Fruit fly (Drosophila melanogaster) whole organism, embryonic: ENCODE results near the gene CG5846.

Experiments
- Blimp-1 ChIP-seq: fragments of 200-800 bp; sonication (Bioruptor generic); optimal IDR thresholded peaks from 3 replicates; lab custom pipeline; 2018; ENCODE audit warnings: missing biosample characterization, missing genetic modification characterization, mild to moderate bottlenecking, moderate library complexity, missing genetic modification reagents
- C15 ChIP-seq: fragments of 200-800 bp; sonication (Bioruptor generic); IDR thresholded peaks from 3 replicates; pipeline ENCODE4 v1.3.6; 2022; ENCODE audit warnings: missing biosample characterization, missing genetic modification characterization
- CG10565 ChIP-seq: fragments of 200-800 bp; sonication (Bioruptor generic); optimal IDR thresholded peaks from 3 replicates; lab custom pipeline; 2016; ENCODE audit warnings: missing biosample characterization, mild to moderate bottlenecking, missing genetic modification characterization
- CG12236 ChIP-seq: fragments of 200-800 bp; sonication (Bioruptor generic); optimal IDR thresholded peaks from 2 replicates; lab custom pipeline; 2016; ENCODE audit warnings: missing biosample characterization, missing genetic modification characterization
- CG13424 ChIP-seq: fragments of 200-800 bp; sonication (Bioruptor generic); optimal IDR thresholded peaks from 2 replicates; lab custom pipeline; 2019; ENCODE audit warnings: missing biosample characterization, mild to moderate bottlenecking, missing genetic modification characterization, moderate library complexity
- CG14050 ChIP-seq: fragments of 200-800 bp; sonication (Bioruptor generic); IDR thresholded peaks from 3 replicates; pipeline ENCODE4 v1.3.6; 2022; ENCODE audit warnings: missing biosample characterization, missing genetic modification characterization
- CG14667 ChIP-seq: fragments of 200-800 bp; sonication (Bioruptor generic); IDR thresholded peaks from 2 replicates; pipeline ENCODE4 v1.3.6; 2022; ENCODE audit warnings: missing biosample characterization, missing genetic modification characterization
- CG15479 ChIP-seq: fragments of 200-800 bp; sonication (Bioruptor generic); optimal IDR thresholded peaks from 3 replicates; lab custom pipeline; 2019; ENCODE audit warnings: missing biosample characterization, mild to moderate bottlenecking, missing genetic modification characterization, moderate library complexity
- CG1602 ChIP-seq: fragments of 200-800 bp; sonication (Bioruptor generic); optimal IDR thresholded peaks from 3 replicates; lab custom pipeline; 2016; ENCODE audit warnings: missing biosample characterization, missing genetic modification characterization
- CG17612 ChIP-seq: fragments of 200-800 bp; sonication (Bioruptor generic); IDR thresholded peaks from 2 replicates; pipeline ENCODE4 v1.3.6; 2022; ENCODE audit warnings: missing biosample characterization, missing genetic modification characterization
- CG17829 ChIP-seq: fragments of 200-800 bp; optimal IDR thresholded peaks from 2 replicates; lab custom pipeline; 2019; ENCODE audit warnings: missing biosample characterization, mild to moderate bottlenecking, missing genetic modification characterization, moderate library complexity
- CG18619 ChIP-seq: fragments of 200-800 bp; sonication (Bioruptor generic); optimal IDR thresholded peaks from 3 replicates; lab custom pipeline; 2017; ENCODE audit warnings: missing biosample characterization, mild to moderate bottlenecking, missing genetic modification characterization
- CG3726 ChIP-seq: fragments of 200-800 bp; sonication (Bioruptor generic); IDR thresholded peaks from 3 replicates; pipeline ENCODE4, ENCODE4 v1.3.6; 2022; ENCODE audit warnings: missing biosample characterization, missing genetic modification characterization
- CG6683 ChIP-seq: fragments of 200-800 bp; sonication (Bioruptor generic); optimal IDR thresholded peaks from 2 replicates; lab custom pipeline; 2017; ENCODE audit warnings: missing biosample characterization, mild to moderate bottlenecking, missing genetic modification characterization, missing genetic modification reagents
- CG8388 ChIP-seq: fragments of 200-800 bp; sonication (Bioruptor generic); optimal IDR thresholded peaks from 2 replicates; lab custom pipeline; 2019; ENCODE audit warnings: missing biosample characterization, mild to moderate bottlenecking, missing genetic modification characterization, moderate library complexity
- CG9876 ChIP-seq: fragments of 200-800 bp; sonication (Bioruptor generic); optimal IDR thresholded peaks from 2 replicates; lab custom pipeline; 2016; ENCODE audit warnings: missing biosample characterization, missing genetic modification characterization
- CG9932 ChIP-seq: fragments of 200-800 bp; sonication (Bioruptor generic); IDR thresholded peaks from 2 replicates; pipeline ENCODE4 v1.3.6; 2022; ENCODE audit warnings: missing biosample characterization, missing genetic modification characterization
- Eip74EF ChIP-seq, 2 experiments: fragments of 200-800 bp in 1 of 2; fragments of >200 bp in 1 of 2; sonication (Bioruptor generic) in 1 of 2; optimal IDR thresholded peaks; 2 replicates each; lab custom pipeline; 2017 to 2019; ENCODE audit warnings: missing biosample characterization in 2 of 2, missing genetic modification characterization in 2 of 2, mild to moderate bottlenecking in 1 of 2, moderate library complexity in 1 of 2
- H15 ChIP-seq: fragments of 200-800 bp; sonication (Bioruptor generic); IDR thresholded peaks from 3 replicates; pipeline ENCODE4 v1.3.6; 2022; ENCODE audit warnings: missing biosample characterization, missing genetic modification characterization
- HLH54F ChIP-seq: fragments of 200-800 bp; sonication (Bioruptor generic); optimal IDR thresholded peaks from 3 replicates; lab custom pipeline; 2016; ENCODE audit warnings: missing biosample characterization, missing genetic modification characterization
- Mes4 ChIP-seq: fragments of 200-800 bp; sonication (Bioruptor generic); optimal IDR thresholded peaks from 2 replicates; lab custom pipeline; 2016; ENCODE audit warnings: missing biosample characterization, missing genetic modification characterization
- NC2β ChIP-seq: fragments of 200-800 bp; sonication (Bioruptor generic); optimal IDR thresholded peaks from 2 replicates; lab custom pipeline; 2016; ENCODE audit warnings: missing biosample characterization, missing genetic modification characterization
- Ptx1 ChIP-seq: fragments of 200-800 bp; sonication (Bioruptor generic); IDR thresholded peaks from 2 replicates; pipeline ENCODE4 v1.3.6; 2022; ENCODE audit warnings: missing biosample characterization, missing genetic modification characterization
- ab ChIP-seq: fragments of 200-800 bp; sonication (Bioruptor generic); optimal IDR thresholded peaks from 2 replicates; lab custom pipeline; 2016; ENCODE audit warnings: missing biosample characterization, missing genetic modification characterization
- abd-A ChIP-seq: fragments of 200-800 bp; sonication (Bioruptor generic); optimal IDR thresholded peaks from 3 replicates; lab custom pipeline; 2019; ENCODE audit warnings: missing biosample characterization, mild to moderate bottlenecking, missing genetic modification characterization, moderate library complexity
- aop ChIP-seq: fragments of 200-800 bp; sonication (Bioruptor generic); IDR thresholded peaks from 2 replicates; pipeline ENCODE4 v1.3.6; 2022; ENCODE audit warnings: missing biosample characterization, missing genetic modification characterization
- ap ChIP-seq: fragments of 200-800 bp; sonication (Bioruptor generic); IDR thresholded peaks from 2 replicates; pipeline ENCODE4 v1.3.6; 2022; ENCODE audit warnings: missing biosample characterization, missing genetic modification characterization
- btn ChIP-seq: fragments of 200-800 bp; sonication (Bioruptor generic); optimal IDR thresholded peaks from 2 replicates; lab custom pipeline; 2016; ENCODE audit warnings: missing biosample characterization, missing genetic modification characterization
- cg ChIP-seq: fragments of 200-800 bp; sonication (Bioruptor generic); optimal IDR thresholded peaks from 3 replicates; lab custom pipeline; 2019; ENCODE audit warnings: missing biosample characterization, mild to moderate bottlenecking, missing genetic modification characterization, moderate library complexity
- chm ChIP-seq: fragments of 200-800 bp; sonication (Bioruptor generic); IDR thresholded peaks from 2 replicates; pipeline ENCODE4 v1.3.6; 2022; ENCODE audit warnings: missing biosample characterization, missing genetic modification characterization
- croc ChIP-seq: fragments of 200-800 bp; sonication (Bioruptor generic); conservative IDR thresholded peaks from 3 replicates; pipeline ENCODE4 v1.3.6; 2022; ENCODE audit warnings: missing biosample characterization, missing genetic modification characterization
- dysf ChIP-seq: fragments of 200-800 bp; sonication (Bioruptor generic); IDR thresholded peaks from 3 replicates; pipeline ENCODE4 v1.3.6; 2022; ENCODE audit warnings: missing biosample characterization, missing genetic modification characterization
- fd64A ChIP-seq: fragments of 200-800 bp; sonication (Bioruptor generic); optimal IDR thresholded peaks from 3 replicates; lab custom pipeline; 2018; ENCODE audit warnings: missing biosample characterization, mild to moderate bottlenecking, missing genetic modification characterization
- ind ChIP-seq: fragments of 200-800 bp; sonication (Bioruptor generic); optimal IDR thresholded peaks from 3 replicates; lab custom pipeline; 2016; ENCODE audit warnings: missing biosample characterization, missing genetic modification characterization
- kay ChIP-seq: fragments of 200-800 bp; sonication (Bioruptor generic); optimal IDR thresholded peaks from 2 replicates; lab custom pipeline; 2016; ENCODE audit warnings: missing biosample characterization, missing genetic modification characterization
- knrl ChIP-seq: fragments of 200-800 bp; sonication (Bioruptor generic); IDR thresholded peaks from 3 replicates; pipeline ENCODE4 v1.3.6; 2022; ENCODE audit warnings: missing biosample characterization, missing genetic modification characterization; ENCODE audit not compliant: partially characterized antibody
- nerfin-2 ChIP-seq: fragments of 200-800 bp; sonication (Bioruptor generic); IDR thresholded peaks from 2 replicates; pipeline ENCODE4 v1.3.6; 2022; ENCODE audit warnings: missing biosample characterization, missing genetic modification characterization; ENCODE audit not compliant: partially characterized antibody
- onecut ChIP-seq: fragments of 200-800 bp; sonication (Bioruptor generic); IDR thresholded peaks from 2 replicates; pipeline ENCODE4 v1.3.6; 2022; ENCODE audit warnings: missing biosample characterization, missing genetic modification characterization
- pfk ChIP-seq: fragments of 200-800 bp; sonication (Bioruptor generic); optimal IDR thresholded peaks from 2 replicates; lab custom pipeline; 2018; ENCODE audit warnings: missing biosample characterization, mild to moderate bottlenecking, missing genetic modification characterization, moderate library complexity
- pho ChIP-seq: fragments of 200-800 bp; sonication (Bioruptor generic); optimal IDR thresholded peaks from 2 replicates; lab custom pipeline; 2016; ENCODE audit warnings: missing biosample characterization, missing genetic modification characterization
- ro ChIP-seq: fragments of 200-800 bp; sonication (Bioruptor generic); IDR thresholded peaks from 2 replicates; pipeline ENCODE4 v1.3.6; 2022; ENCODE audit warnings: missing biosample characterization, missing genetic modification characterization
- sd ChIP-seq: fragments of 200-800 bp; sonication (Bioruptor generic); optimal IDR thresholded peaks from 3 replicates; lab custom pipeline; 2018; ENCODE audit warnings: missing biosample characterization, mild to moderate bottlenecking, missing genetic modification characterization, moderate library complexity
- sisA ChIP-seq: fragments of 200-800 bp; sonication (Bioruptor generic); IDR thresholded peaks from 2 replicates; pipeline ENCODE4 v1.3.6; 2022; ENCODE audit warnings: missing biosample characterization, missing genetic modification characterization
- slbo ChIP-seq: fragments of 200-800 bp; sonication (Bioruptor generic); IDR thresholded peaks from 2 replicates; pipeline ENCODE4 v1.3.6; 2022; ENCODE audit warnings: missing biosample characterization, missing genetic modification characterization
- sqz ChIP-seq: fragments of 200-800 bp; sonication (Bioruptor generic); optimal IDR thresholded peaks from 3 replicates; lab custom pipeline; 2018; ENCODE audit warnings: missing biosample characterization, mild to moderate bottlenecking, missing genetic modification characterization
- sr ChIP-seq: fragments of 200-800 bp; sonication (Bioruptor generic); IDR thresholded peaks from 3 replicates; pipeline ENCODE4 v1.3.6; 2022; ENCODE audit warnings: missing biosample characterization, missing genetic modification characterization
- tll ChIP-seq, 2 experiments: fragments of 200-800 bp in 1 of 2; fragments of >200 bp in 1 of 2; sonication (Bioruptor generic) in 1 of 2; optimal IDR thresholded peaks; 2 replicates each; lab custom pipeline; 2017 to 2019; ENCODE audit warnings: missing biosample characterization in 2 of 2, missing genetic modification characterization in 2 of 2, mild to moderate bottlenecking in 1 of 2, moderate library complexity in 1 of 2
- tna ChIP-seq: fragments of 200-800 bp; sonication (Bioruptor generic); IDR thresholded peaks from 2 replicates; pipeline ENCODE4 v1.3.6; 2022; ENCODE audit warnings: missing biosample characterization, missing genetic modification characterization; ENCODE audit not compliant: partially characterized antibody
- trh ChIP-seq: fragments of 200-800 bp; sonication (Bioruptor generic); optimal IDR thresholded peaks from 2 replicates; lab custom pipeline; 2016; ENCODE audit warnings: missing biosample characterization, missing genetic modification characterization
- twi ChIP-seq: fragments of 200-800 bp; optimal IDR thresholded peaks from 2 replicates; lab custom pipeline; 2019; ENCODE audit warnings: missing biosample characterization, mild to moderate bottlenecking, missing genetic modification characterization, moderate library complexity
- vvl ChIP-seq: fragments of 200-800 bp; sonication (Bioruptor generic); IDR thresholded peaks from 2 replicates; pipeline ENCODE4 v1.3.6; 2022; ENCODE audit warnings: missing biosample characterization, missing genetic modification characterization
- z ChIP-seq: fragments of 200-800 bp; sonication (Bioruptor generic); IDR thresholded peaks from 3 replicates; pipeline ENCODE4 v1.3.6; 2022; ENCODE audit warnings: missing biosample characterization, missing genetic modification characterization

CG5846 gene

DNA sequence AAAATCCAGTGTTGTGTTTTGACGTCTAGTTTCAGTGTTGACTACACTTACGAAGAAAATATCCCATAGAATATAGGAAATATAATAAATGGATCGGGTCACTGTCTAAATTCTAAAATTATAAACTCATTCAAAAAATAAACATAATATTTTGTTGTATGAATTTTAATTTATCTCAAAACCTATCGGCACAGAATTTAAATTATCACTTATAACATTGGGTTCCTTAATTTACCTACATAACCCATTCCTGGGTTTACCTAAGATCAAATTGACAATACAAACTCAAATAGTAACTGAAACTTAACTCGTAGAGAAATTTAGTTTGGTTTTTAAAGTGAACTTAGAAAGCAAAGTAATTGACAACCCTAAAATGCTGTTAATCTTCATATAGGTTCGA, 39.5 kb upstream of the CG5846 start (continued):
- TF ChIP-seq sr (GFP tag; lab: Robert Waterston, UW) = no peak
- TF ChIP-seq btn = no peak
- no peak for TF ChIP-seq CG9932 (GFP tag; lab: Robert Waterston, UW)
- TF ChIP-seq CG8388 (GFP tag; lab: Kevin White, UChicago) = peak; percentile 22
- TF ChIP-seq CG9876 (GFP tag; lab: Kevin White, UChicago) = no peak
- TF ChIP-seq H15 (GFP tag; lab: Robert Waterston, UW) = no peak
- TF ChIP-seq NC2β (GFP tag; lab: Kevin White, UChicago) = no peak
- TF ChIP-seq abd-A (tag; lab: Kevin White, UChicago) = no peak
- no peak for TF ChIP-seq CG12236
- TF ChIP-seq cg = no peak
- TF ChIP-seq ab (GFP tag; lab: Kevin White, UChicago) = no peak
- no peak for TF ChIP-seq CG3726 (GFP tag; lab: Robert Waterston, UW)
- TF ChIP-seq CG6683 (GFP tag; lab: Kevin White, UChicago) = no peak
- no peak for TF ChIP-seq vvl (GFP tag; lab: Robert Waterston, UW)
- TF ChIP-seq CG17612 (GFP tag; lab: Robert Waterston, UW) = no peak
- TF ChIP-seq sqz (GFP tag; lab: Kevin White, UChicago) = peak; percentile 35
- no peak for TF ChIP-seq CG14050 (GFP tag; lab: Robert Waterston, UW)
- no peak for TF ChIP-seq kay (GFP tag; lab: Kevin White, UChicago)
- TF ChIP-seq nerfin-2 = no peak
- no peak for TF ChIP-seq fd64A
- TF ChIP-seq dysf (GFP tag; lab: Robert Waterston, UW) = no peak
- TF ChIP-seq CG13424 (tag; lab: Kevin White, UChicago) = peak; percentile 21
- TF ChIP-seq z (GFP tag; lab: Robert Waterston, UW) = no peak
- no peak for TF ChIP-seq Blimp-1 (GFP tag; lab: Kevin White, UChicago)
- peak; percentile 2 for TF ChIP-seq ind
- no peak for TF ChIP-seq slbo
- no peak for TF ChIP-seq trh (GFP tag; lab: Kevin White, UChicago)
- no peak for TF ChIP-seq onecut
- no peak for TF ChIP-seq sd (tag; lab: Kevin White, UChicago)
- no peak for TF ChIP-seq CG15479 (GFP tag; lab: Kevin White, UChicago)
- TF ChIP-seq ap = peak; percentile 30; the same call in 1 of the 2 replicates
- TF ChIP-seq twi = no peak
- TF ChIP-seq CG1602 (GFP tag; lab: Kevin White, UChicago) = peak; percentile 25
- TF ChIP-seq Ptx1 = no peak
- TF ChIP-seq CG18619 (GFP tag; lab: Kevin White, UChicago) = no peak
- TF ChIP-seq CG17829 (tag; lab: Kevin White, UChicago) = peak; percentile 46
- TF ChIP-seq chm (GFP tag; lab: Robert Waterston, UW) = no peak
- TF ChIP-seq croc (GFP tag; lab: Robert Waterston, UW) = no peak
- TF ChIP-seq Eip74EF (GFP tag; optimal IDR thresholded peaks at IDR 0.05; lab: Kevin White, UChicago) = no peak
- TF ChIP-seq sisA (GFP tag; lab: Robert Waterston, UW) = no peak
- TF ChIP-seq pfk (GFP tag; lab: Kevin White, UChicago) = no peak
- no peak for TF ChIP-seq CG10565 (GFP tag; lab: Kevin White, UChicago)
- TF ChIP-seq tna (GFP tag; lab: Robert Waterston, UW) = no peak
- no peak for TF ChIP-seq tll (GFP tag; optimal IDR thresholded peaks at IDR 0.05; lab: Kevin White, UChicago)
- TF ChIP-seq pho = no peak
- TF ChIP-seq knrl (GFP tag; lab: Robert Waterston, UW) = no peak
- TF ChIP-seq CG14667 (GFP tag; lab: Robert Waterston, UW) = no peak
- TF ChIP-seq aop (GFP tag; lab: Robert Waterston, UW) = no peak
- TF ChIP-seq ro = no peak
- TF ChIP-seq HLH54F (GFP tag; lab: Kevin White, UChicago) = peak; percentile 18
- TF ChIP-seq C15 (GFP tag; lab: Robert Waterston, UW) = no peak
- TF ChIP-seq Mes4 (GFP tag; lab: Kevin White, UChicago) = no peak
